Worm (Caenorhabditis elegans): ENCODE measurements around the gene B0393.5.
A peak's percentile ranks its signal among the peaks of the same experiment; 100 is the strongest.

The B0393.5 gene

DNA sequence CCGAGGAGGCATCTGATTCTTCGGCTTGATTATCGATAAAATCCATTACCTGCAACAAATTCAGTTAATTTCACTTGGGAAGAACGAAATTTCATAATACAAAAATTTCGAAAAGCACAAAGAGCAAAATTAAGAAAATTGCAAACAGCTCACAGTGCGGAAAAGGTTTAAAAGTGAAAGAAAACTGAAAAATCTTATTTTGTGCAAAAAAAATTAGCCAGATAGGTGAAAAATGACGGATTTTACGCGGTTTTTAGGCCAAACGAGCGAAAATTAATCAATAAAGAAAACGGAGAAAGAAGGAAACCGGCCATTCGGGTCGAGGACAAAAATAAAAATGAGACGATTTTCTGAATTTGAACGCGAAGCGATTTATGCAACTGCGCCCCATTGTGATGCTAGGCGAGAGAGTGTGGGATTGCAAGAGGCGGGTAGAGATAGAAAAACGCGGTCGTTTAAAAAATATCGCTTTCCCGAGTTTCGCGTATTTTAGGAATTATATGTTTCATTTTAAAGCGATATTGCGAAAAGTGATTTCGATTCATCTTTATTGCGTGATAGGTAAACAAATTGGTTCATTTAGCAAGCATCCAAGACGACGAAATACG lies 44.9 kb upstream of the B0393.5 start, which contains the start of gene emb-5 (continued):
- TF ChIP-seq cebp-2 (GFP tag; IDR thresholded peaks at IDR 0.05) (no peak), madf-6 (GFP tag; IDR thresholded peaks at IDR 0.05) (peak; percentile 43; the same call in 1 of the 2 replicates), pbrm-1 (GFP tag; IDR thresholded peaks at IDR 0.05) (no peak), B0261.1 (tag; optimal IDR thresholded peaks at IDR 0.05) (no peak), ceh-91 (GFP tag; IDR thresholded peaks at IDR 0.05) (no peak), lsy-27 (tag; optimal IDR thresholded peaks at IDR 0.05; ENCODE audit: borderline replicate concordance, insufficient read depth) (no peak), B0336.3 (GFP tag; IDR thresholded peaks at IDR 0.05) (no peak), K11D2.4 (GFP tag; IDR thresholded peaks at IDR 0.05) (no peak), unc-130 (GFP tag; optimal IDR thresholded peaks at IDR 0.05) (no peak), efl-1 (GFP tag; optimal IDR thresholded peaks at IDR 0.05) (peak; percentile 58), nhr-90 (tag; optimal IDR thresholded peaks at IDR 0.05) (no peak), ceh-27 (GFP tag; optimal IDR thresholded peaks at IDR 0.05) (no peak), snpc-4 (GFP tag; optimal IDR thresholded peaks at IDR 0.05) (no peak), snpc-4 (tag; optimal IDR thresholded peaks at IDR 0.05) (no peak), F10E7.11 (tag; optimal IDR thresholded peaks at IDR 0.05) (no peak), Y67H2A.10 (GFP tag; conservative IDR thresholded peaks at IDR 0.05) (no peak), madf-8 (GFP tag; conservative IDR thresholded peaks at IDR 0.05) (no peak), attf-5 (GFP tag; optimal IDR thresholded peaks at IDR 0.05) (peak; percentile 59), madf-10 (tag; optimal IDR thresholded peaks at IDR 0.05) (no peak), nfyb-1 (GFP tag; IDR thresholded peaks at IDR 0.05) (no peak), mes-4 (tag; optimal IDR thresholded peaks at IDR 0.05) (no peak), nhr-120 (GFP tag; IDR thresholded peaks at IDR 0.05) (no peak), F22D6.2 (tag; optimal IDR thresholded peaks at IDR 0.05) (no peak), dpff-1 (tag; optimal IDR thresholded peaks at IDR 0.05) (no peak), aptf-3 (GFP tag; IDR thresholded peaks at IDR 0.05) (no peak), snpc-1.1 (tag; optimal IDR thresholded peaks at IDR 0.05; ENCODE audit: insufficient read depth) (no peak), dpl-1 (GFP tag; optimal IDR thresholded peaks at IDR 0.05) (peak; percentile 63), F57A8.1 (GFP tag; optimal IDR thresholded peaks at IDR 0.05) (no peak), cebp-1 (GFP tag; IDR thresholded peaks at IDR 0.05) (no peak), cebp-1 (tag; optimal IDR thresholded peaks at IDR 0.05) (no peak), lin-35 (GFP tag; optimal IDR thresholded peaks at IDR 0.05) (peak in 2 of 3 experiments; percentile 42 to 72), nfya-1 (tag; optimal IDR thresholded peaks at IDR 0.05; ENCODE audit: borderline replicate concordance, insufficient read depth) (no peak), hmg-1.2 (GFP tag; IDR thresholded peaks at IDR 0.05) (peak; percentile 97), chd-7 (tag; optimal IDR thresholded peaks at IDR 0.05) (no peak), snpc-1.3 (tag; optimal IDR thresholded peaks at IDR 0.05; ENCODE audit: insufficient read depth) (peak; percentile 9), lsl-1 (GFP tag; optimal IDR thresholded peaks at IDR 0.05) (peak; percentile 44)

DNA sequence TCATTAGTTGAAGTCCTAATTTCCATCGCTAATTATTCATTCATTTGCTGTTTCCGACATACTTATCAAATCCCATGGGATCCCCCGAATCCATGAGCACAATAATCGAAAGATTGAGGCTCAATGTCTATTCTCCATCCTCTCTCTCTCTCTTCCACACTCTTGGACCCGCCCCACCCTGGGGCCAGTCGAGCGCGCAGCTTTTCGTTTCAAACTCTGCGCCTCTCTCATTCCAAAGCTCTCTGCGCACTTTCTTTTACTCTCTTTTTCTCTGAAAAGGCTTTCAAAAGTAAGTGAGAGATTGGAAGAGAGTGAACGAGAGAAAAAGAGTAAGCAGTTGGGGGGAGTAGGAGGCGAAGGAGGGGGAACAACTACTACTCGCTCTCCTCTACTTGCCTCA lies 43.8 kb upstream of the B0393.5 start, which contains the start of gene acy-1:
Gene acy-1, plus strand, starts transcription at position 346 of the 400 bp plus-strand sequence.
- TF ChIP-seq snpc-4 (GFP tag; optimal IDR thresholded peaks at IDR 0.05): no peak
- no peak for TF ChIP-seq snpc-4 (tag; optimal IDR thresholded peaks at IDR 0.05)
- TF ChIP-seq zfh-2 (GFP tag; conservative IDR thresholded peaks at IDR 0.05): peak; percentile 88
- TF ChIP-seq dpl-1 (GFP tag; optimal IDR thresholded peaks at IDR 0.05): no peak
- peak; percentile 51 for TF ChIP-seq ceh-27 (GFP tag; optimal IDR thresholded peaks at IDR 0.05)
- TF ChIP-seq hmg-1.2 (GFP tag; IDR thresholded peaks at IDR 0.05): peak; percentile 85
- no peak for TF ChIP-seq him-1 (tag; optimal IDR thresholded peaks at IDR 0.05)
- TF ChIP-seq attf-5 (GFP tag; optimal IDR thresholded peaks at IDR 0.05): peak; percentile 34
- no peak for TF ChIP-seq F23B12.7 (tag; optimal IDR thresholded peaks at IDR 0.05; ENCODE audit: insufficient read depth)
- 0 out of 2 replicates have a peak, but pooled peaks have one; percentile 32 for TF ChIP-seq nfyb-1 (GFP tag; IDR thresholded peaks at IDR 0.05)
- no peak for TF ChIP-seq lir-1 (GFP tag; conservative IDR thresholded peaks at IDR 0.05)
- TF ChIP-seq ceh-79 (tag; optimal IDR thresholded peaks at IDR 0.05): no peak
- TF ChIP-seq ztf-22 (GFP tag; optimal IDR thresholded peaks at IDR 0.05): no peak
- TF ChIP-seq dox-1 (GFP tag; IDR thresholded peaks at IDR 0.05): peak; percentile 45; the same call in 1 of the 2 replicates
- no peak for TF ChIP-seq nhr-179 (tag; optimal IDR thresholded peaks at IDR 0.05)
- TF ChIP-seq B0261.1 (tag; optimal IDR thresholded peaks at IDR 0.05): no peak
- TF ChIP-seq F55B11.4 (tag; optimal IDR thresholded peaks at IDR 0.05; ENCODE audit: borderline replicate concordance, insufficient read depth): no peak
- TF ChIP-seq K12H6.12 (tag; optimal IDR thresholded peaks at IDR 0.05): peak; percentile 75
- no peak for TF ChIP-seq C06A6.2 (GFP tag; conservative IDR thresholded peaks at IDR 0.05)
- TF ChIP-seq K11D2.4 (GFP tag; IDR thresholded peaks at IDR 0.05): peak; percentile 54
